Worm (Caenorhabditis elegans) whole organism, L4/young adult: ENCODE results near the gene C04E6.4.

ENCODE experiments used
- dao-5 ChIP-seq: sonication (generic microtip); optimal IDR thresholded peaks from 2 replicates; lab custom pipeline; 2016; ENCODE audit warnings: missing genotype, missing genetic modification characterization, moderate library complexity, missing compliant biosample characterization
- him-1 ChIP-seq: sonication (generic microtip); optimal IDR thresholded peaks from 2 replicates; lab custom pipeline; 2016; ENCODE audit warnings: missing genotype, missing genetic modification reagents, missing genetic modification characterization, missing compliant biosample characterization

- no peak for TF ChIP-seq dao-5
- TF ChIP-seq him-1 (tag; lab: Kevin White, UChicago) = no peak
Observed at ce11 chrV:5907090-5907489, at the start of gene C04E6.4.
